Worm (Caenorhabditis elegans) whole organism, L1 larva: ENCODE results near the gene tiar-2.

Experiments
- hlh-17 ChIP-seq: fragments of 200-800 bp; sonication (Bioruptor generic); optimal IDR thresholded peaks from 2 replicates; lab custom pipeline; 2018; ENCODE audit warnings: missing genetic modification characterization, mild to moderate bottlenecking, missing compliant biosample characterization, moderate library complexity, borderline replicate concordance
- tbx-2 ChIP-seq: sonication (generic microtip); optimal IDR thresholded peaks from 2 replicates; lab custom pipeline; 2016; ENCODE audit warnings: missing genetic modification characterization, missing compliant biosample characterization
- ztf-4 ChIP-seq: fragments of 150-350 bp; optimal IDR thresholded peaks from 2 replicates; lab custom pipeline; 2014; ENCODE audit warnings: missing biosample characterization, missing genetic modification characterization

DNA sequence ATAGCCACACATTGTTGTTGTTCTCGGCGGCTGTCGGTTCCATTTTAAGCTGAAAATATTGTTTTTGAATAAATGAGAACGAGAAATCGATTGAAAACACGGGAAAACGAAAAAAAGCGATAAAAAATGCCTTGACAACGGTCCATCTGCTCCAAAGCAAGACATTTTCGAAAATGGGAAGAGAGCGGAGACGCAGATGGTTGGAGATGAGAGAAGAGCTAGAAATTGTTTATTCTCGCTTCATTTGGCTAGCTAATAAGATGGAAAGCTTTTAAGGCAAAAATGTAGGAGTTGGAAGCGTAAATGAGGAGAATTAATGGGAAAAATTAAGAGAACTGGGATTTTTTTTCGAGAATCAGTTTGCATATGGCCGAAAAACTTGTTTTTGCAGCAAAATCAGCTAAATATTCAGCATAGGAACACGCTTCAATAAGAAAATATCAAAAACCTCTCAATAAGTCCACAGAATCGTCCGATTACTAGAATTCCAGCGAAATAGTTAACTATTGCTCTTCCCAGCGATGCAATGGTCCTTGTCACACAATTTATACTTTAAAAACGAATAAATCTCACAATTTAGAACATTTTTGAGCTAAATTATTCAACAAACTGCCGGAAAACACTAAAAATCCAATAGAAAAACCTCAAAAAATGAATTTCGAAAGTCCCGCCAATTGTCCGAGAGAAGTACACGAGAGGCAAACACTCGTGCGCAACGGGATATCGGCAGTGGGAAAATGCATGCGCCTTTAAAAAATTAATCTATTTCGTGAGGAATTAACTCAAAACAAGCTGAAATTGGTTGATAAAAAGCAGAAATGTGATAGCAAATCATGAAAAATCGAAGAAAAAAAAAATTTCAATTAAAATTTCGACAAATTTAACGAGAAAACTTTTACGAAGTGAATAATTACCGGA lies 29.9 kb upstream of the tiar-2 start, which contains the start of gene pisy-1:
- peak; percentile 45 for TF ChIP-seq tbx-2
- no peak for TF ChIP-seq ztf-4
- TF ChIP-seq hlh-17 (GFP tag; lab: Kevin White, UChicago), result no peak
